Worm (Caenorhabditis elegans): Measurements from ENCODE around the gene C15H11.1.

Gene C15H11.1

ce11 chrV:14409905-14410304 is 16.3 kb downstream of the C15H11.1 start:
- no peak for TF ChIP-seq nhr-28 (tag; optimal IDR thresholded peaks at IDR 0.05)
- no peak for TF ChIP-seq ceh-39 (tag; optimal IDR thresholded peaks at IDR 0.05)
- TF ChIP-seq mep-1 (tag; optimal IDR thresholded peaks at IDR 0.05): no peak
- no peak for TF ChIP-seq lin-13 (tag; optimal IDR thresholded peaks at IDR 0.05)
- no peak for TF ChIP-seq ceh-83 (GFP tag; optimal IDR thresholded peaks at IDR 0.05)
- TF ChIP-seq cnd-1 (tag; optimal IDR thresholded peaks at IDR 0.05): no peak
- no peak for TF ChIP-seq mab-5 (tag; optimal IDR thresholded peaks at IDR 0.05)
- TF ChIP-seq nhr-2 (tag; optimal IDR thresholded peaks at IDR 0.05): no peak

ce11 chrV:14411989-14412388 is 18.4 kb downstream of the C15H11.1 start:
- no peak for TF ChIP-seq unc-120 (tag; optimal IDR thresholded peaks at IDR 0.05; ENCODE audit: poor library complexity, severe bottlenecking)
- no peak for TF ChIP-seq bed-3 (GFP tag; optimal IDR thresholded peaks at IDR 0.05)
- no peak for TF ChIP-seq ceh-43 (GFP tag; optimal IDR thresholded peaks at IDR 0.05)
- TF ChIP-seq tbx-8 (GFP tag; optimal IDR thresholded peaks at IDR 0.05): no peak
- TF ChIP-seq zip-8 (tag; optimal IDR thresholded peaks at IDR 0.05): no peak
- TF ChIP-seq mls-2 (tag; optimal IDR thresholded peaks at IDR 0.05): no peak
- no peak for TF ChIP-seq mep-1 (tag; optimal IDR thresholded peaks at IDR 0.05)
- no peak for TF ChIP-seq drap-1 (GFP tag; optimal IDR thresholded peaks at IDR 0.05)
- no peak for TF ChIP-seq elt-1 (tag; optimal IDR thresholded peaks at IDR 0.05; ENCODE audit: borderline replicate concordance, insufficient read depth)
- TF ChIP-seq hlh-1 (tag; optimal IDR thresholded peaks at IDR 0.05): no peak
- TF ChIP-seq snpc-4 (tag; optimal IDR thresholded peaks at IDR 0.05): no peak
- no peak for TF ChIP-seq sptf-1 (tag; optimal IDR thresholded peaks at IDR 0.05)
- no peak for TF ChIP-seq blmp-1 (tag; optimal IDR thresholded peaks at IDR 0.05)
- no peak for TF ChIP-seq mab-5 (tag; optimal IDR thresholded peaks at IDR 0.05)
- TF ChIP-seq lin-13 (tag; optimal IDR thresholded peaks at IDR 0.05): no peak
- no peak for TF ChIP-seq nhr-12 (tag; optimal IDR thresholded peaks at IDR 0.05)

ce11 chrV:14414032-14414431 is 20.4 kb downstream of the C15H11.1 start:
- TF ChIP-seq sptf-1 (tag; optimal IDR thresholded peaks at IDR 0.05) (no peak), ceh-43 (GFP tag; optimal IDR thresholded peaks at IDR 0.05) (no peak), snpc-4 (tag; optimal IDR thresholded peaks at IDR 0.05) (no peak), nhr-2 (tag; optimal IDR thresholded peaks at IDR 0.05) (no peak), mab-5 (tag; optimal IDR thresholded peaks at IDR 0.05) (no peak), mls-2 (tag; optimal IDR thresholded peaks at IDR 0.05) (no peak), unc-39 (tag; optimal IDR thresholded peaks at IDR 0.05) (no peak), ces-1 (GFP tag; optimal IDR thresholded peaks at IDR 0.05) (no peak), nhr-12 (tag; optimal IDR thresholded peaks at IDR 0.05) (no peak), lin-13 (tag; optimal IDR thresholded peaks at IDR 0.05) (no peak), unc-62 (GFP tag; optimal IDR thresholded peaks at IDR 0.05) (no peak)

ce11 chrV:14414964-14415564 is 21.5 kb downstream of the C15H11.1 start, which contains the start of the genes nxf-1 and C15H11.11:
TSS of gene nxf-1 (minus strand) at chrV:14415014.
TSS of gene C15H11.11 (plus strand) at chrV:14415499.
- peak; percentile 13 for TF ChIP-seq pha-4 (tag; optimal IDR thresholded peaks at IDR 0.05)
- no peak for TF ChIP-seq unc-120 (tag; optimal IDR thresholded peaks at IDR 0.05; ENCODE audit: poor library complexity, severe bottlenecking)
- TF ChIP-seq ces-1 (GFP tag; optimal IDR thresholded peaks at IDR 0.05): peak; percentile 56
- TF ChIP-seq bed-3 (GFP tag; optimal IDR thresholded peaks at IDR 0.05): no peak
- TF ChIP-seq elt-3 (tag; optimal IDR thresholded peaks at IDR 0.05): no peak
- TF ChIP-seq ceh-39 (tag; optimal IDR thresholded peaks at IDR 0.05): peak; percentile 94

- TF ChIP-seq flh-1 (GFP tag; optimal IDR thresholded peaks at IDR 0.05): no peak
- TF ChIP-seq nhr-237 (tag; optimal IDR thresholded peaks at IDR 0.05): no peak
- TF ChIP-seq sem-2 (GFP tag; optimal IDR thresholded peaks at IDR 0.05): no peak
- TF ChIP-seq pha-4 (tag; optimal IDR thresholded peaks at IDR 0.05): no peak
- TF ChIP-seq drap-1 (GFP tag; optimal IDR thresholded peaks at IDR 0.05): no peak
- TF ChIP-seq cnd-1 (tag; optimal IDR thresholded peaks at IDR 0.05): no peak
- no peak for TF ChIP-seq mab-5 (tag; optimal IDR thresholded peaks at IDR 0.05)
- no peak for TF ChIP-seq tbx-8 (GFP tag; optimal IDR thresholded peaks at IDR 0.05)
- TF ChIP-seq zip-8 (tag; optimal IDR thresholded peaks at IDR 0.05): no peak
- no peak for TF ChIP-seq ztf-11 (tag; optimal IDR thresholded peaks at IDR 0.05)
- TF ChIP-seq nhr-28 (tag; optimal IDR thresholded peaks at IDR 0.05): no peak
- TF ChIP-seq snpc-4 (tag; optimal IDR thresholded peaks at IDR 0.05): no peak
- TF ChIP-seq unc-62 (GFP tag; optimal IDR thresholded peaks at IDR 0.05): no peak
- no peak for TF ChIP-seq mep-1 (tag; optimal IDR thresholded peaks at IDR 0.05)
These were observed 24.1 kb downstream of the C15H11.1 start, which contains the start of the genes nxf-2 and set-31 for ce11 chrV:14417735-14418134. TSS of gene nxf-2 (minus strand) at chrV:14417835. TSS of gene set-31 (plus strand) at chrV:14417903.
